Worm (Caenorhabditis elegans) whole organism, L2 larva: ENCODE data around the gene Y17G9B.5.

ENCODE experiments used
- C34F6.9 ChIP-seq: fragments of 150-350 bp; optimal IDR thresholded peaks from 2 replicates; lab custom pipeline; 2014; ENCODE audit warnings: missing biosample characterization, missing genetic modification characterization
- Y55F3AM.14 ChIP-seq: fragments of 200-800 bp; sonication (Bioruptor generic); optimal IDR thresholded peaks from 2 replicates; lab custom pipeline; 2018; ENCODE audit warnings: mild to moderate bottlenecking, missing genetic modification characterization, missing compliant biosample characterization
- alr-1 ChIP-seq: fragments of 150-350 bp; optimal IDR thresholded peaks from 2 replicates; lab custom pipeline; 2014; ENCODE audit warnings: missing biosample characterization, missing genetic modification characterization
- aly-2 ChIP-seq: fragments of 150-350 bp; optimal IDR thresholded peaks from 2 replicates; lab custom pipeline; 2014; ENCODE audit warnings: missing biosample characterization, missing genetic modification characterization
- ama-1 ChIP-seq: fragments of 150-350 bp; optimal IDR thresholded peaks from 2 replicates; lab custom pipeline; 2018; ENCODE audit warnings: inconsistent platforms
- ceh-16 ChIP-seq: fragments of 150-350 bp; optimal IDR thresholded peaks from 2 replicates; lab custom pipeline; 2014; ENCODE audit warnings: missing biosample characterization, missing genetic modification characterization
- ceh-82 ChIP-seq: fragments of 150-350 bp; optimal IDR thresholded peaks from 2 replicates; lab custom pipeline; 2014; ENCODE audit warnings: missing biosample characterization, missing genetic modification characterization
- crh-2 ChIP-seq: sonication (generic microtip); optimal IDR thresholded peaks from 2 replicates; lab custom pipeline; 2017; ENCODE audit warnings: missing biosample characterization, missing genetic modification characterization
- dmd-4 ChIP-seq: sonication (generic microtip); optimal IDR thresholded peaks from 2 replicates; lab custom pipeline; 2017; ENCODE audit warnings: missing biosample characterization, missing genetic modification characterization
- egl-27 ChIP-seq: sonication (generic microtip); optimal IDR thresholded peaks from 3 replicates; lab custom pipeline; 2017; ENCODE audit warnings: missing biosample characterization, missing genetic modification reagents, missing genetic modification characterization
- elt-1 ChIP-seq: fragments of 150-350 bp; optimal IDR thresholded peaks from 2 replicates; lab custom pipeline; 2014; ENCODE audit warnings: missing biosample characterization, missing genetic modification characterization
- fos-1 ChIP-seq: fragments of 150-350 bp; optimal IDR thresholded peaks from 2 replicates; lab custom pipeline; 2014; ENCODE audit warnings: missing biosample characterization, missing genetic modification characterization
- gmeb-1 ChIP-seq: fragments of 150-350 bp; optimal IDR thresholded peaks from 2 replicates; lab custom pipeline; 2014; ENCODE audit warnings: missing biosample characterization, missing genetic modification characterization
- lin-11 ChIP-seq: fragments of 150-350 bp; sonication (generic microtip); optimal IDR thresholded peaks from 2 replicates; lab custom pipeline; 2014; ENCODE audit warnings: missing biosample characterization, missing genetic modification characterization, inconsistent platforms, mixed read lengths
- lin-13 ChIP-seq: fragments of 150-350 bp; optimal IDR thresholded peaks from 2 replicates; lab custom pipeline; 2014; ENCODE audit warnings: missing biosample characterization, missing genetic modification reagents, missing genetic modification characterization
- lin-39 ChIP-seq: fragments of 150-350 bp; optimal IDR thresholded peaks from 2 replicates; lab custom pipeline; 2014; ENCODE audit warnings: missing biosample characterization, missing genetic modification reagents, missing genetic modification characterization
- lsy-2 ChIP-seq, 2 experiments: fragments of 150-350 bp in 1 of 2; sonication (generic microtip) in 1 of 2; optimal IDR thresholded peaks; 2 replicates each; lab custom pipeline; 2014 to 2017; ENCODE audit warnings: missing biosample characterization in 2 of 2, missing genetic modification characterization in 2 of 2
- mbf-1 ChIP-seq: sonication (generic microtip); optimal IDR thresholded peaks from 2 replicates; lab custom pipeline; 2017; ENCODE audit warnings: missing biosample characterization, missing genetic modification characterization
- mdl-1 ChIP-seq, 2 experiments: fragments of 150-350 bp in 1 of 2; sonication (generic microtip) in 1 of 2; optimal IDR thresholded peaks; 2 replicates each; lab custom pipeline; 2017; ENCODE audit warnings: missing biosample characterization in 2 of 2, missing genetic modification characterization in 2 of 2
- nhr-10 ChIP-seq: sonication (generic microtip); optimal IDR thresholded peaks from 2 replicates; lab custom pipeline; 2017; ENCODE audit warnings: missing biosample characterization, missing genetic modification characterization
- nhr-12 ChIP-seq: fragments of 150-350 bp; optimal IDR thresholded peaks from 2 replicates; lab custom pipeline; 2014; ENCODE audit warnings: missing biosample characterization, missing genetic modification characterization
- nhr-23 ChIP-seq: fragments of 150-350 bp; optimal IDR thresholded peaks from 2 replicates; lab custom pipeline; 2014; ENCODE audit warnings: missing biosample characterization, missing genetic modification reagents, missing genetic modification characterization
- nhr-237 ChIP-seq: fragments of 150-350 bp; optimal IDR thresholded peaks from 2 replicates; lab custom pipeline; 2014; ENCODE audit warnings: missing biosample characterization, missing genetic modification characterization
- nhr-25 ChIP-seq: fragments of 150-350 bp; sonication (generic microtip); optimal IDR thresholded peaks from 3 replicates; lab custom pipeline; 2014; ENCODE audit warnings: missing biosample characterization, missing genetic modification characterization
- nhr-6 ChIP-seq: fragments of 150-350 bp; optimal IDR thresholded peaks from 2 replicates; lab custom pipeline; 2014; ENCODE audit warnings: missing biosample characterization, missing genetic modification characterization
- skn-1 ChIP-seq: sonication (generic microtip); optimal IDR thresholded peaks from 2 replicates; lab custom pipeline; 2017; ENCODE audit warnings: missing biosample characterization, missing genetic modification characterization
- sma-3 ChIP-seq: sonication (generic microtip); optimal IDR thresholded peaks from 2 replicates; lab custom pipeline; 2016; ENCODE audit warnings: missing genetic modification reagents, missing genetic modification characterization, missing compliant biosample characterization
- sma-9 ChIP-seq, 2 experiments: fragments of 150-350 bp in 1 of 2; sonication (generic microtip) in 1 of 2; optimal IDR thresholded peaks; 2 replicates each; lab custom pipeline; 2014 to 2016; ENCODE audit warnings: missing genetic modification characterization in 2 of 2, mild to moderate bottlenecking in 1 of 2, missing biosample characterization in 1 of 2, missing compliant biosample characterization in 1 of 2, missing genetic modification reagents in 1 of 2, moderate library complexity in 1 of 2
- unc-39 ChIP-seq: fragments of 150-350 bp; optimal IDR thresholded peaks from 2 replicates; lab custom pipeline; 2014; ENCODE audit warnings: missing biosample characterization, missing genetic modification characterization
- unc-55 ChIP-seq: fragments of 150-350 bp; sonication (generic microtip); optimal IDR thresholded peaks from 3 replicates; lab custom pipeline; 2014; ENCODE audit warnings: missing biosample characterization, missing genetic modification reagents, missing genetic modification characterization
- zag-1 ChIP-seq: fragments of 150-350 bp; optimal IDR thresholded peaks from 2 replicates; lab custom pipeline; 2014; ENCODE audit warnings: missing biosample characterization, missing genetic modification characterization
- ztf-1 ChIP-seq: fragments of 200-800 bp; sonication (Bioruptor generic); conservative IDR thresholded peaks from 2 replicates; pipeline ENCODE4 v1.3.6; 2022; ENCODE audit warnings: missing genetic modification characterization, missing compliant biosample characterization
- ztf-11 ChIP-seq: sonication (generic microtip); optimal IDR thresholded peaks from 2 replicates; lab custom pipeline; 2017; ENCODE audit warnings: missing biosample characterization, missing genetic modification characterization
- ztf-4 ChIP-seq: fragments of 150-350 bp; optimal IDR thresholded peaks from 2 replicates; lab custom pipeline; 2014; ENCODE audit warnings: missing biosample characterization, missing genetic modification characterization

Y17G9B.5 gene

DNA sequence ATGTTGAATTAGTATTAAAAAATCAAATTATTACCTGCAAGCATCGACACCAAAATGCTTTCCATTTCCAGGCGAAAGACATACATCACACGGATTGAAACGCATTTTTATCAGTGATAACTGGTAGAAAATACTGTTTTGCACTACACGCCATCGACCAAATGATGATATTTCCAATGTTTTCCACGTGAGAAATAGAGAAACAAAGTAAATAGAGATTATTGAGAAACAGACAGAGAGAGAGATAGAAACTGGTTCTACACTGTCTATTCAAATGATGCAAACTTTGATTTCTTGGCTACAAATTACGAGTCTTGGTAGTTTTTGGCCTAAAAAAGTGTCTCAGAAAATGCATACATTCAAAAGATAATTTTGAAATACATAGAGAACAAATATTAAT, 38.3 kb downstream of the Y17G9B.5 start, which contains the start of gene nhr-104 (continued):
- no peak for TF ChIP-seq nhr-12 (tag; lab: Kevin White, UChicago)
- TF ChIP-seq nhr-237 (tag; lab: Kevin White, UChicago): no peak
- no peak for TF ChIP-seq ztf-1 (GFP tag; lab: Robert Waterston, UW)
- peak in 1 of 2 experiments; percentile 36 for TF ChIP-seq mdl-1 (tag; optimal IDR thresholded peaks at IDR 0.05; lab: Kevin White, UChicago)

DNA sequence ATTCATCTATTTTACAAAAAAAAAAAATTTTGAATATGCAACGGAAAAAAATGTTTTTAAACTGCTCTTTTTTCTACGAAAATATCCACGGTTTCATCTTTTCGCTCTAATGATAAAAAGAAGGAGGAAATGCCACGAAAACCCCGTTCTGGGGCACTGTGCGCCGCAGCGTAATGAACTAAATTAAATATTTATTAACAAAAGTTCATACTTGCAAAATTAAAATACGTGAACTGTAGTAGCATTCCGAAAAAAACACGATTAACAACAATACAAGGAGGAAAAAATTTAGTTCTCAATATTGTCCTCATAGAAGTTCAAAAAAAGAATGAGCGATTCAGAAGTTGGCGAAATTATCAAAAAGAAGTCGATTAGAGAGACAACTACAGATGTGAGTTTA, 39.4 kb downstream of the Y17G9B.5 start, which contains the start of gene R11E3.1:
Gene R11E3.1, plus strand, starts transcription at position 301 of the 400 bp plus-strand sequence.
- TF ChIP-seq C34F6.9 (tag; lab: Kevin White, UChicago) (no peak), unc-39 (tag; lab: Kevin White, UChicago) (no peak), lsy-2 (tag; optimal IDR thresholded peaks at IDR 0.05; lab: Kevin White, UChicago) (no peak), elt-1 (tag; lab: Kevin White, UChicago) (no peak), ama-1 (lab: Kevin White, UChicago) (no peak), ceh-82 (tag; lab: Kevin White, UChicago) (no peak), nhr-10 (tag; lab: Kevin White, UChicago) (no peak), alr-1 (tag; lab: Kevin White, UChicago) (no peak), nhr-23 (tag; lab: Kevin White, UChicago) (no peak), Y55F3AM.14 (GFP tag; lab: Kevin White, UChicago) (no peak), ztf-11 (no peak), nhr-25 (tag; lab: Kevin White, UChicago) (no peak)

DNA sequence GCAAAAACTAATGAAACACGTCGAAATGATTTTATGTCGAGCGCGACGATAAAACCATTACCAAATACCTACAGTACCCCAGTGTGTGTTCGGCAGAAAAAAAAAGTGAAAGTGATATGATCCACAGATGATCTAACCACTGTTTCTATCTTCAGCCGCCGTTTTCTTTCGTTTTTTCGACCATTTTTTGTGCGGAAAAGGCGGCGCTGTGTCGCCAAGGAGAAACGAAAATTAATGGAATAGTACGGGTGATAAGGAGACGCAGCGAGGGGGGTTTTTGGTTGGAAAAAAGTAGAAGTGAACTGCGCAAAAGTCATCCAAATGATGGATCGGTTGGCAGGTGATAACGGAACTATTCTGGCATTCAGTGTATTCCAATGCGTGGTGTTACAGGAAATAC, 45.1 kb downstream of the Y17G9B.5 start:
- TF ChIP-seq sma-9 (GFP tag; optimal IDR thresholded peaks at IDR 0.05; lab: Kevin White, UChicago) (no peak), sma-9 (tag; optimal IDR thresholded peaks at IDR 0.05; lab: Kevin White, UChicago) (no peak), unc-39 (tag; lab: Kevin White, UChicago) (no peak), zag-1 (tag; lab: Kevin White, UChicago) (no peak), ceh-16 (no peak), ztf-11 (no peak), gmeb-1 (no peak), aly-2 (no peak), ztf-4 (no peak), dmd-4 (tag; lab: Kevin White, UChicago) (no peak)

DNA sequence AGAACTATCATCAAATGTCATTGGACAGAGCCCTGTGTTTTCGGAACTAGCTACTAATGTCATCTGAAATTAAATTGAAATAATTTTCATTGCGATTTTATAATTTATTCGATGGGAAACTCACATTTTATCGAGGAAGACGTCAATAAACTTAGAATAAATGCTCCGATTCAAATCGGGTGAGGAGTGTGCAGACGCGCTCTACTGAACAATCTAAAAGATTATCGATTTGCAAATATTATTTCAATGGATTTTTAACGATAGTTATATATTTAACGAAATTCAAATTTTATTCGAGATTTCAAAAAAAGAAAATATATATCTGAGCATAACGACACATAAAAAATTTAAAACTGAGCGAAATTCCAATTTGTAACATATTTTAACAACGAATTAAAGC, 49.1 kb downstream of the Y17G9B.5 start, which contains the start of gene eor-1:
Gene eor-1, minus strand, starts transcription at position 65 of the 400 bp plus-strand sequence.
- TF ChIP-seq skn-1: no peak
- peak; percentile 72 for TF ChIP-seq unc-55 (GFP tag; lab: Kevin White, UChicago)
- no peak for TF ChIP-seq mbf-1 (tag; lab: Kevin White, UChicago)
- no peak for TF ChIP-seq nhr-237 (tag; lab: Kevin White, UChicago)
- TF ChIP-seq lsy-2 (tag; optimal IDR thresholded peaks at IDR 0.05; lab: Kevin White, UChicago): peak; percentile 37 to 80
- peak; percentile 75 for TF ChIP-seq C34F6.9 (tag; lab: Kevin White, UChicago)
- no peak for TF ChIP-seq lin-39 (tag; lab: Kevin White, UChicago)
- TF ChIP-seq lin-13 (GFP tag; lab: Kevin White, UChicago): peak; percentile 48
- peak; percentile 11 for TF ChIP-seq crh-2
- TF ChIP-seq elt-1 (tag; lab: Kevin White, UChicago): no peak
- TF ChIP-seq gmeb-1: peak; percentile 3
- TF ChIP-seq lin-11 (tag; lab: Kevin White, UChicago): no peak
- no peak for TF ChIP-seq egl-27 (tag; lab: Kevin White, UChicago)
- TF ChIP-seq ama-1 (lab: Kevin White, UChicago): no peak
- no peak for TF ChIP-seq fos-1
- TF ChIP-seq dmd-4 (tag; lab: Kevin White, UChicago): no peak
- peak; percentile 25 for TF ChIP-seq sma-3 (GFP tag; lab: Kevin White, UChicago)
- TF ChIP-seq nhr-6 (tag; lab: Kevin White, UChicago): no peak
